Worm (Caenorhabditis elegans): ENCODE results near the gene col-166.

The col-166 gene

ce11 chrX:6296402-6296844 is 16.6 kb downstream of the col-166 start (continued):
- peak; percentile 80 for TF ChIP-seq lin-15B (tag; optimal IDR thresholded peaks at IDR 0.05)
- peak; percentile 91 for TF ChIP-seq mxl-2 (GFP tag; conservative IDR thresholded peaks at IDR 0.05)
- peak; percentile 94 for TF ChIP-seq ztf-7 (tag; optimal IDR thresholded peaks at IDR 0.05)
- peak; percentile 85 for TF ChIP-seq sdz-12 (GFP tag; optimal IDR thresholded peaks at IDR 0.05)
- TF ChIP-seq daf-16 (GFP tag; optimal IDR thresholded peaks at IDR 0.05): peak; percentile 97 to 98
- TF ChIP-seq daf-16 (tag; optimal IDR thresholded peaks at IDR 0.05): peak; percentile 96
- peak; percentile 99 for TF ChIP-seq saeg-2 (GFP tag; IDR thresholded peaks at IDR 0.05)
- TF ChIP-seq T20F7.1 (GFP tag; optimal IDR thresholded peaks at IDR 0.05): peak; percentile 94
- TF ChIP-seq ctbp-1 (GFP tag; IDR thresholded peaks at IDR 0.05): peak; percentile 99
- peak; percentile 93 to 100 for TF ChIP-seq unc-62 (GFP tag; optimal IDR thresholded peaks at IDR 0.05 in 1 of 2)
- peak; percentile 91 for TF ChIP-seq unc-62 (tag; optimal IDR thresholded peaks at IDR 0.05)
- TF ChIP-seq ceh-32 (tag; optimal IDR thresholded peaks at IDR 0.05; ENCODE audit: poor library complexity): peak; percentile 91
- TF ChIP-seq nhr-102 (tag; optimal IDR thresholded peaks at IDR 0.05): peak; percentile 100
- peak; percentile 99 for TF ChIP-seq nhr-48 (tag; optimal IDR thresholded peaks at IDR 0.05)
- TF ChIP-seq pha-4 (GFP tag; IDR thresholded peaks at IDR 0.05): peak; percentile 97
- peak; percentile 88 for TF ChIP-seq pha-4 (tag; optimal IDR thresholded peaks at IDR 0.05)
- peak; percentile 92 for TF ChIP-seq F44E2.7 (GFP tag; IDR thresholded peaks at IDR 0.05)
- TF ChIP-seq spr-3 (GFP tag; optimal IDR thresholded peaks at IDR 0.05): peak; percentile 99
- TF ChIP-seq jun-1 (tag; optimal IDR thresholded peaks at IDR 0.05): peak; percentile 100
- TF ChIP-seq mdl-1 (tag; optimal IDR thresholded peaks at IDR 0.05): peak; percentile 95
- TF ChIP-seq unc-130 (GFP tag; optimal IDR thresholded peaks at IDR 0.05): peak; percentile 40
- TF ChIP-seq nhr-111 (GFP tag; optimal IDR thresholded peaks at IDR 0.05): peak; percentile 44
- TF ChIP-seq nhr-41 (GFP tag; IDR thresholded peaks at IDR 0.05): peak; percentile 91
- TF ChIP-seq F10B5.3 (tag; optimal IDR thresholded peaks at IDR 0.05): peak; percentile 97
- TF ChIP-seq ztf-11 (tag; optimal IDR thresholded peaks at IDR 0.05): peak; percentile 96
- TF ChIP-seq lim-7 (GFP tag; IDR thresholded peaks at IDR 0.05): peak; percentile 53; the same call in 1 of the 2 replicates
- 0 out of 2 replicates have a peak, but pooled peaks have one; percentile 42 for TF ChIP-seq Y48G9A.11 (GFP tag; IDR thresholded peaks at IDR 0.05)
- peak; percentile 65 to 98; a peak in 3 of 4 replicates for TF ChIP-seq madf-5 (GFP tag; IDR thresholded peaks at IDR 0.05)
- peak; percentile 91; the same call in 1 of the 2 replicates for TF ChIP-seq tag-97 (GFP tag; IDR thresholded peaks at IDR 0.05)
- TF ChIP-seq pqm-1 (tag; optimal IDR thresholded peaks at IDR 0.05): peak; percentile 46
- peak; percentile 77 for TF ChIP-seq attf-4 (tag; optimal IDR thresholded peaks at IDR 0.05)
- TF ChIP-seq nhr-42 (GFP tag; IDR thresholded peaks at IDR 0.05): peak; percentile 99
- TF ChIP-seq hif-1 (tag; optimal IDR thresholded peaks at IDR 0.05): peak; percentile 85 to 92
- peak; percentile 83 for TF ChIP-seq dmd-8 (GFP tag; IDR thresholded peaks at IDR 0.05)
- peak; percentile 97 for TF ChIP-seq daf-19 (GFP tag; conservative IDR thresholded peaks at IDR 0.05)
- TF ChIP-seq ZK546.5 (tag; optimal IDR thresholded peaks at IDR 0.05): peak; percentile 53 to 80
- peak; percentile 98 for TF ChIP-seq vab-7 (GFP tag; IDR thresholded peaks at IDR 0.05)
- peak; percentile 96 for TF ChIP-seq mdt-29 (GFP tag; IDR thresholded peaks at IDR 0.05)
- TF ChIP-seq Y75B8A.6 (GFP tag; IDR thresholded peaks at IDR 0.05): peak; percentile 90
- peak; percentile 97 for TF ChIP-seq mxl-3 (GFP tag; optimal IDR thresholded peaks at IDR 0.05)
- peak; percentile 97 for TF ChIP-seq lin-29 (GFP tag; IDR thresholded peaks at IDR 0.05)
- TF ChIP-seq mep-1 (tag; optimal IDR thresholded peaks at IDR 0.05): peak; percentile 100
- peak; percentile 100 for TF ChIP-seq aha-1 (tag)
- peak; percentile 99 for TF ChIP-seq ceh-20 (GFP tag; IDR thresholded peaks at IDR 0.05)
- TF ChIP-seq nhr-10 (tag; optimal IDR thresholded peaks at IDR 0.05): peak; percentile 100
- TF ChIP-seq mes-2 (tag; optimal IDR thresholded peaks at IDR 0.05; ENCODE audit: poor library complexity, severe bottlenecking): peak; percentile 98
- TF ChIP-seq nhr-76 (tag; optimal IDR thresholded peaks at IDR 0.05): peak; percentile 84
- peak; percentile 98 for TF ChIP-seq hlh-11 (tag; optimal IDR thresholded peaks at IDR 0.05)
- peak; percentile 98 for TF ChIP-seq nhr-25 (tag; optimal IDR thresholded peaks at IDR 0.05; ENCODE audit: borderline replicate concordance, insufficient read depth)
- peak; percentile 95 for TF ChIP-seq fos-1 (tag; optimal IDR thresholded peaks at IDR 0.05)
- TF ChIP-seq dpl-1 (GFP tag; optimal IDR thresholded peaks at IDR 0.05): peak; percentile 74
